Worm (Caenorhabditis elegans) whole organism, early embryonic: ENCODE data around the gene Y56A3A.28.

ENCODE experiments used
- B0310.2 ChIP-seq: sonication (generic microtip); optimal IDR thresholded peaks from 2 replicates; lab custom pipeline; 2016; ENCODE audit warnings: mild to moderate bottlenecking, missing genetic modification characterization, missing compliant biosample characterization
- F13C5.2 ChIP-seq: sonication (generic microtip); optimal IDR thresholded peaks from 2 replicates; lab custom pipeline; 2017; ENCODE audit warnings: mild to moderate bottlenecking, missing genetic modification characterization, inconsistent platforms, missing compliant biosample characterization
- aly-1 ChIP-seq: sonication (generic microtip); optimal IDR thresholded peaks from 2 replicates; lab custom pipeline; 2016; ENCODE audit warnings: missing genetic modification characterization, missing compliant biosample characterization
- ama-1 ChIP-seq: fragments of 150-350 bp; optimal IDR thresholded peaks from 2 replicates; lab custom pipeline; 2014
- ceh-13 ChIP-seq: fragments of 200-800 bp; sonication (Bioruptor generic); optimal IDR thresholded peaks from 2 replicates; lab custom pipeline; 2018; ENCODE audit warnings: mild to moderate bottlenecking, missing genetic modification characterization, missing compliant biosample characterization
- ceh-36 ChIP-seq: sonication (generic microtip); optimal IDR thresholded peaks from 2 replicates; lab custom pipeline; 2016; ENCODE audit warnings: missing genetic modification characterization, inconsistent platforms, missing compliant biosample characterization
- ets-7 ChIP-seq: sonication (generic microtip); optimal IDR thresholded peaks from 2 replicates; lab custom pipeline; 2016; ENCODE audit warnings: missing genotype, missing genetic modification characterization, missing compliant biosample characterization
- flt-1 ChIP-seq: fragments of 200-800 bp; sonication (Bioruptor generic); IDR thresholded peaks from 2 replicates; pipeline ENCODE4 v1.3.6; 2022; ENCODE audit warnings: missing genetic modification characterization, missing compliant biosample characterization
- hmbx-1 ChIP-seq: sonication (generic microtip); optimal IDR thresholded peaks from 2 replicates; lab custom pipeline; 2016; ENCODE audit warnings: mild to moderate bottlenecking, missing genetic modification characterization, missing compliant biosample characterization
- hmg-4 ChIP-seq: fragments of 200-800 bp; sonication (Bioruptor generic); optimal IDR thresholded peaks from 2 replicates; lab custom pipeline; 2018; ENCODE audit warnings: mild to moderate bottlenecking, missing genetic modification characterization, missing compliant biosample characterization
- hnd-1 ChIP-seq: sonication (generic microtip); optimal IDR thresholded peaks from 2 replicates; lab custom pipeline; 2016; ENCODE audit warnings: missing genetic modification characterization, missing compliant biosample characterization
- pes-1 ChIP-seq: fragments of 200-800 bp; sonication (Bioruptor generic); IDR thresholded peaks from 2 replicates; pipeline ENCODE4 v1.3.6; 2022; ENCODE audit warnings: missing genetic modification reagents, missing genetic modification characterization, missing compliant biosample characterization
- scrt-1 ChIP-seq: fragments of 200-800 bp; sonication (Bioruptor generic); IDR thresholded peaks from 2 replicates; pipeline ENCODE4 v1.3.6; 2022; ENCODE audit warnings: missing genetic modification characterization, missing compliant biosample characterization
- sea-1 ChIP-seq: fragments of 200-800 bp; sonication (Bioruptor generic); conservative IDR thresholded peaks from 2 replicates; pipeline ENCODE4 v1.3.6; 2022; ENCODE audit warnings: missing genetic modification characterization, missing compliant biosample characterization
- tbx-11 ChIP-seq: fragments of 200-800 bp; sonication (Bioruptor generic); IDR thresholded peaks from 2 replicates; pipeline ENCODE4 v1.3.6; 2022; ENCODE audit warnings: missing genetic modification characterization, missing compliant biosample characterization
- tbx-37 ChIP-seq: fragments of 200-800 bp; sonication (Bioruptor generic); conservative IDR thresholded peaks from 2 replicates; pipeline ENCODE4 v1.3.6; 2022; ENCODE audit warnings: missing genetic modification reagents, missing genetic modification characterization, missing compliant biosample characterization
- tra-4 ChIP-seq: sonication (generic microtip); optimal IDR thresholded peaks from 2 replicates; lab custom pipeline; 2017; ENCODE audit warnings: missing genetic modification characterization, missing compliant biosample characterization

The Y56A3A.28 gene

DNA sequence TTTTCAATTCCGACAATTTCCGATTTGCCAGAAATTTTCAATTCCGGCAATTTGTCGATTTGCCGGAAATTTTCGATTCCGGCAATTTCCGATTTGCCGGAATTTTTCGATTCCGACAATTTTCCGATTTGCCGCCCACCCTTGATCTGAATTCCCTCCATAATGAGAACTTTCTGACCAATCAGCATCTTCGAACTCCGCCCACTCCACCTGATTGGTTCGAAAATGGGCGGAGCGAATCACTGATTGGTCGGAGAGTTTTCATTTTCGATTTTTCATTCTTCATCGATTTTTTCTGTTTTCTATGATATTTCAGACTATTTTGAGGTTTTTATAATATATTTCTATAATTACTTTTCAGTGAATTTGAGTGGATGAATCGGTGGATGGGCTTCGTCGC lies 17.0 kb downstream of the Y56A3A.28 start:
- no peak for TF ChIP-seq sea-1 (GFP tag; lab: Robert Waterston, UW)
- no peak for TF ChIP-seq B0310.2 (tag; lab: Kevin White, UChicago)
- TF ChIP-seq ceh-36 (tag; lab: Kevin White, UChicago), result no peak
- no peak for TF ChIP-seq scrt-1 (GFP tag; lab: Robert Waterston, UW)
- no peak for TF ChIP-seq hnd-1
- TF ChIP-seq F13C5.2 (tag; lab: Kevin White, UChicago), result no peak
- TF ChIP-seq flt-1 (GFP tag; lab: Robert Waterston, UW), result no peak
- no peak for TF ChIP-seq ceh-13 (GFP tag; lab: Kevin White, UChicago)
- TF ChIP-seq tbx-11 (GFP tag; lab: Robert Waterston, UW), result no peak
- no peak for TF ChIP-seq ama-1
- TF ChIP-seq hmg-4 (GFP tag; lab: Kevin White, UChicago), result no peak
- TF ChIP-seq pes-1 (GFP tag; lab: Robert Waterston, UW), result no peak
- TF ChIP-seq tbx-37 (GFP tag; lab: Robert Waterston, UW), result no peak
- no peak for TF ChIP-seq hmbx-1
- no peak for TF ChIP-seq tra-4 (tag; lab: Kevin White, UChicago)

DNA sequence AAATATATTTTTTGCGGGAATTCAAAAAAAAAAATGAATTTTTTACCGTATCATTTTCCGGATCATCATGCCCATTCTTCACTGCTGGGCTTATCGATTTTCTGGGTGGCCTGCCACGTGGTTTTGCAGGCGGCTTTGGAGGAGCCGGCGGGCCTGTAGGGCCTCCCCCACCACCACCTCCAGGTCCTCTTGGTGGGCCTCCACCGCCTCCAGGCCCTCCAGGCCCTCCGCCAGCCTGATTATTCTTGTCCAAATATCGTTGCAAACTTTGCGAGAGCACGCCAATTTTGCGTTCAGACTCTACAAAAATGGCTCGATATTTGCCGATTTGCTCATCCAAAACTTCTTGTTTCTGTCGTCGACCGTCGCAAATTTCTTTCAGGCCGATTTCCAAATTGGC lies 20.1 kb downstream of the Y56A3A.28 start:
- TF ChIP-seq ceh-36 (tag; lab: Kevin White, UChicago) (no peak), hnd-1 (no peak), sea-1 (GFP tag; lab: Robert Waterston, UW) (no peak), tra-4 (tag; lab: Kevin White, UChicago) (no peak), F13C5.2 (tag; lab: Kevin White, UChicago) (no peak)

DNA sequence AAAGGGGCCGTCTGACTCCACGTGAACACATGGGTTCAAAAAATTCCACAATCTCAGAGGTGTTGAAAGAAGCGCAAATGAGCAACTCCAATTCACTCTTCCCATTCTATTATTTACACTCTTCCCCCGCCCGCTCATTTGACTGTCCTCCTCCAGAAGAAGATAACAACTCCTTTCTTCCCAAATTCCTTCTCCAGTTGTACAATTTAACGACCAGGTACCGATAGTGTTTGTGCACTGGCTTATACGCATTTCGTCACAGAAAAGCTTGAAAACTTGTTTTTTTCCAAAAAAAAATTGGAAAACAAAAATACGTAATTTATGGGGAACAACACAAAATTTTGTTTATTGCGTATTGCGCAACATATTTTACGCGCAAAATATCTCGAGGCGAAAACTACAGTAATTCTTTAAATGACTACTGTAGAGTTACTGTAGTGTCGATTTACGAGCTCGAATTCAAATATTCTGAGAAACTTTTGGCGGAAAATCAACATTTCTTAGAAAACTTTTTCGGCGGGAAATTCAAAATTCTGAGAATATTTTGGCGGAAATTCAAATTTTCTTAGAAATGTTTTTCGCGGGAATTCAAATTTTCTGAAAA lies 21.8 kb downstream of the Y56A3A.28 start:
- TF ChIP-seq tbx-37 (GFP tag; lab: Robert Waterston, UW) (no peak), tra-4 (tag; lab: Kevin White, UChicago) (no peak), ama-1 (no peak), hnd-1 (no peak), ceh-13 (GFP tag; lab: Kevin White, UChicago) (no peak), scrt-1 (GFP tag; lab: Robert Waterston, UW) (no peak), flt-1 (GFP tag; lab: Robert Waterston, UW) (no peak), hmg-4 (GFP tag; lab: Kevin White, UChicago) (no peak), pes-1 (GFP tag; lab: Robert Waterston, UW) (no peak), aly-1 (tag; lab: Kevin White, UChicago) (no peak)

DNA sequence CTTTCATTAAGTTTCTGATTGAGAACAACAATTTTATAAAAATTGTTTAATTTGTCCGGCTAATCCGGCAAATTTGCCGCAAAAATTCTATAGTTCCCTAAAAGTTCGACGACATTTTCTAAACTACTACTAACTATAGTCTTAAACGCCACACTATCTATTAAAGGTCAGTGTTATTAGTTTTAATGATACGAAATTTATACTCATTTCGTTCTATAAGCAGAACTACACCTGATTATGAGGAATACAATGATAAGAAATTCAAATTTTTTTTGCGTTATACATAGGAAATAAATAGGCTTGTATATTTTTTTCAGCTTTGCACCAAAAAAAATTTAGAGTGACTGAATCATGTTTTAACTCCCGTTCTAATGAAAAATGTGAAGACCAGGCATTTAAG lies 22.7 kb downstream of the Y56A3A.28 start:
- no peak for TF ChIP-seq sea-1 (GFP tag; lab: Robert Waterston, UW)
- TF ChIP-seq scrt-1 (GFP tag; lab: Robert Waterston, UW), result no peak
- no peak for TF ChIP-seq F13C5.2 (tag; lab: Kevin White, UChicago)
- no peak for TF ChIP-seq flt-1 (GFP tag; lab: Robert Waterston, UW)
- no peak for TF ChIP-seq ceh-13 (GFP tag; lab: Kevin White, UChicago)
- TF ChIP-seq pes-1 (GFP tag; lab: Robert Waterston, UW), result no peak
- TF ChIP-seq ama-1, result no peak
- TF ChIP-seq tbx-37 (GFP tag; lab: Robert Waterston, UW), result no peak
- no peak for TF ChIP-seq ceh-36 (tag; lab: Kevin White, UChicago)
- no peak for TF ChIP-seq tra-4 (tag; lab: Kevin White, UChicago)
- no peak for TF ChIP-seq hmbx-1
- no peak for TF ChIP-seq B0310.2 (tag; lab: Kevin White, UChicago)
- TF ChIP-seq ets-7 (tag; lab: Kevin White, UChicago), result no peak
- TF ChIP-seq aly-1 (tag; lab: Kevin White, UChicago), result no peak

DNA sequence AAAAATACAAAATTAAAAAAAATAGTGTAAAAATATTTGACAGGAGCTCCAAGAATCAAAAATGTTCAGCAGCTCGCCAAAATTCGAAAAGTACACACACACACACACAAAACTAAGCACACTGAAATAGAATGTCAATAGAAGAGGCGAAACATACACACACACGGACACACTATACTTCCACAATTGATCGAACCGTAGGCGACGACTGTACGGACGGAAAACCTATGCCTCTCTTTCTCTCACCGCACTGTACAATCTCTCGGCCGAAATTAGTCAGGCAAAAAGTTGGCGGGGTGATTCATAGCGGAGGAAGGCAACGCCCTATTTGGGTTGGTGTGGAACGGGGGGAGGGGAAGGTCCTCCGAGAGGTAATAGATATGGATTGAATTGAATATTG lies 23.6 kb downstream of the Y56A3A.28 start:
- TF ChIP-seq ceh-36 (tag; lab: Kevin White, UChicago) (no peak), hmg-4 (GFP tag; lab: Kevin White, UChicago) (peak; percentile 1), hnd-1 (no peak), ama-1 (no peak), tbx-37 (GFP tag; lab: Robert Waterston, UW) (no peak), ceh-13 (GFP tag; lab: Kevin White, UChicago) (no peak)

DNA sequence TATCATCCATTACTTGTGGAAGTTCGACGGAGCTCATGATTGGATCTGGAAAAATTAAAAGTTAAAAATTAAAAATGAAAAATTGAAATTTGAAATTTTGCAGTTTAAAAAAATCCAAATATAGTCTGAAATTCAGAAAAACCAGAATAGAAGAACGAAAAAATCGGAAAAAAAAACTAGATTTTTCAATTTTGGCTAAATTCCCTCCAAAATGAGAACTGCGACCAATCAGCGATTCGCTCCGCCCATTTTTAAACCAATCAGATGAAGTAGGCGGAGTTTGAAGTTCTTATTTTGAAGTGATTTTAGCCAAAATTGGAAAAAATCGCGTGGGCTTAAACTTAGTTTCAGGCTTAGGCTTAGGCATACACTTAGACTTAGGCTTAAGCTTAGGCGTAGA lies 24.2 kb downstream of the Y56A3A.28 start, which contains the start of gene Y56A3A.7:
TSS of gene Y56A3A.7 (minus strand) at position 47 of the 400 bp plus-strand sequence.
- TF ChIP-seq scrt-1 (GFP tag; lab: Robert Waterston, UW) (no peak), hnd-1 (no peak), ama-1 (no peak), ceh-13 (GFP tag; lab: Kevin White, UChicago) (no peak), sea-1 (GFP tag; lab: Robert Waterston, UW) (no peak), tbx-11 (GFP tag; lab: Robert Waterston, UW) (no peak), B0310.2 (tag; lab: Kevin White, UChicago) (no peak), tbx-37 (GFP tag; lab: Robert Waterston, UW) (no peak), tra-4 (tag; lab: Kevin White, UChicago) (no peak), ets-7 (tag; lab: Kevin White, UChicago) (no peak), hmg-4 (GFP tag; lab: Kevin White, UChicago) (no peak), F13C5.2 (tag; lab: Kevin White, UChicago) (no peak), aly-1 (tag; lab: Kevin White, UChicago) (no peak), hmbx-1 (no peak), flt-1 (GFP tag; lab: Robert Waterston, UW) (no peak), ceh-36 (tag; lab: Kevin White, UChicago) (no peak)

DNA sequence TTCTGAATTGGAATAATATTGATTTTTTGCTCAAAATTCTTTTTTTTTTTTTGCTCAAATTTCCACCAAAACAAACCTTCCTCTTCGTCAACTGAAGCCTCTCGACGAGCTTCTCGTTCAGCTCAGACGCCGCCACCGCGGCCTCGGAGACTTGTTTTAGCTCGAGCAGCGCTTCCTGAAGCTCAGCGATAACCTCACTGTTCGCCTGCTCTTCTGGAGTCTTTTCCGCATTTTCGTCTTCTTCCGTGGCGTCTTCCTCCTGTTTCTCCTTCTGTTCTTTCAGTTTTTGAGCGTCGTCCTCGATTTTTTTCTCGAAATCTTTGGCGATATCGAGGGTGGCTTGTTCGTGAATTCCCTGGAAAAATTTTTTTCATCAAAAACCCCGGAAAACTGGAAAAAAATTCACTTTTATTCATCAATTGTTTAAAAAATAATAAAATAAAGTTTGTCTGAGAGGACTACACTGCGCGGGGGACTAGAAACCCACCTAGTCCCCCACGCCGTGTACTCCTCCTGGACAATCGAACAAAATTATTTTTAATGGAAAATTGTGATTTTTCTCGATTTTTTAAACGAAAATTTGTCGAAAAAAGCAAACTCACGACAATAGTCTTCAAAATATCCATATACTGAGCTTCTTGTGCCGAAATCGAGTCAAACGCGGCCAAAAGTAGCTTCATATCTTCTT lies 25.0 kb downstream of the Y56A3A.28 start:
- TF ChIP-seq B0310.2 (tag; lab: Kevin White, UChicago) (peak; percentile 35), F13C5.2 (tag; lab: Kevin White, UChicago) (no peak), pes-1 (GFP tag; lab: Robert Waterston, UW) (peak; percentile 80), ceh-36 (tag; lab: Kevin White, UChicago) (no peak), aly-1 (tag; lab: Kevin White, UChicago) (no peak), tbx-37 (GFP tag; lab: Robert Waterston, UW) (peak; percentile 87), ama-1 (no peak), hnd-1 (no peak), tra-4 (tag; lab: Kevin White, UChicago) (peak; percentile 2), sea-1 (GFP tag; lab: Robert Waterston, UW) (peak; percentile 64; the same call in 1 of the 2 replicates), hmbx-1 (peak; percentile 12), flt-1 (GFP tag; lab: Robert Waterston, UW) (peak; percentile 53; the same call in 1 of the 2 replicates), ets-7 (tag; lab: Kevin White, UChicago) (peak; percentile 44), scrt-1 (GFP tag; lab: Robert Waterston, UW) (no peak), ceh-13 (GFP tag; lab: Kevin White, UChicago) (no peak), hmg-4 (GFP tag; lab: Kevin White, UChicago) (no peak), tbx-11 (GFP tag; lab: Robert Waterston, UW) (0 out of 2 replicates have a peak, but pooled peaks have one; percentile 28)
